Worm (Caenorhabditis elegans) whole organism, L1 larva: ENCODE results near the gene glo-4.

ENCODE experiments used
- F16B12.6 ChIP-seq: fragments of 150-350 bp; optimal IDR thresholded peaks from 2 replicates; lab custom pipeline; 2014; ENCODE audit warnings: missing biosample characterization, missing genetic modification characterization
- aha-1 ChIP-seq: fragments of 150-350 bp; optimal IDR thresholded peaks from 2 replicates; lab custom pipeline; 2014; ENCODE audit warnings: missing biosample characterization, missing genetic modification characterization
- alr-1 ChIP-seq: fragments of 200-800 bp; sonication (Bioruptor generic); optimal IDR thresholded peaks from 2 replicates; lab custom pipeline; 2018; ENCODE audit warnings: borderline replicate concordance, mild to moderate bottlenecking, missing genetic modification characterization, missing compliant biosample characterization
- aly-2 ChIP-seq: fragments of 150-350 bp; optimal IDR thresholded peaks from 2 replicates; lab custom pipeline; 2014; ENCODE audit warnings: missing biosample characterization, missing genetic modification characterization
- ama-1 ChIP-seq: fragments of 150-350 bp; optimal IDR thresholded peaks from 2 replicates; lab custom pipeline; 2014
- ceh-63 ChIP-seq: fragments of 200-800 bp; sonication (Bioruptor generic); optimal IDR thresholded peaks from 2 replicates; lab custom pipeline; 2018; ENCODE audit warnings: mild to moderate bottlenecking, missing genetic modification characterization, missing compliant biosample characterization
- ceh-8 ChIP-seq: fragments of 200-800 bp; sonication (Bioruptor generic); optimal IDR thresholded peaks from 2 replicates; lab custom pipeline; 2018; ENCODE audit warnings: mild to moderate bottlenecking, missing genetic modification characterization, moderate library complexity, missing compliant biosample characterization
- ceh-88 ChIP-seq: fragments of 200-800 bp; sonication (Bioruptor generic); IDR thresholded peaks from 2 replicates; pipeline ENCODE4 v1.3.6; 2022; ENCODE audit warnings: missing genetic modification characterization, missing compliant biosample characterization
- ceh-90 ChIP-seq: sonication (generic microtip); optimal IDR thresholded peaks from 2 replicates; lab custom pipeline; 2016; ENCODE audit warnings: missing genetic modification characterization, missing compliant biosample characterization
- dsc-1 ChIP-seq: sonication (generic microtip); optimal IDR thresholded peaks from 2 replicates; lab custom pipeline; 2016; ENCODE audit warnings: mild to moderate bottlenecking, missing genetic modification characterization, missing compliant biosample characterization
- efl-1 ChIP-seq, 4 experiments: fragments of 150-350 bp; optimal IDR thresholded peaks in 3 of 4; peaks in 1 of 4; 1 replicate in 1 of 4; 2 replicates in 3 of 4; lab custom pipeline; 2014; ENCODE audit warnings: missing biosample characterization in 2 of 4, missing genetic modification characterization in 2 of 4, missing genetic modification reagents in 2 of 4
- efl-3 ChIP-seq: fragments of 200-800 bp; sonication (Bioruptor generic); optimal IDR thresholded peaks from 2 replicates; lab custom pipeline; 2018; ENCODE audit warnings: mild to moderate bottlenecking, missing genetic modification characterization, missing compliant biosample characterization
- elt-3 ChIP-seq, 6 experiments: fragments of 150-350 bp in 1 of 6; sonication (generic microtip); optimal IDR thresholded peaks; 2 replicates each; lab custom pipeline; 2017 to 2018; ENCODE audit warnings: missing biosample characterization in 6 of 6, missing genetic modification characterization in 6 of 6, inconsistent platforms in 1 of 6
- fkh-10 ChIP-seq: sonication (generic microtip); optimal IDR thresholded peaks from 2 replicates; lab custom pipeline; 2017; ENCODE audit warnings: missing biosample characterization, missing genetic modification reagents, missing genetic modification characterization
- fkh-4 ChIP-seq: sonication (generic microtip); optimal IDR thresholded peaks from 2 replicates; lab custom pipeline; 2016; ENCODE audit warnings: missing compliant biosample characterization, missing genetic modification characterization, borderline replicate concordance
- grh-1 ChIP-seq: fragments of 200-800 bp; sonication (Bioruptor generic); IDR thresholded peaks from 2 replicates; pipeline ENCODE4 v1.3.6; 2022; ENCODE audit warnings: missing genetic modification reagents, missing genetic modification characterization, missing compliant biosample characterization
- irx-1 ChIP-seq: sonication (generic microtip); optimal IDR thresholded peaks from 2 replicates; lab custom pipeline; 2016; ENCODE audit warnings: missing genetic modification characterization, missing compliant biosample characterization
- isw-1 ChIP-seq: fragments of 200-800 bp; sonication (Bioruptor generic); IDR thresholded peaks from 2 replicates; pipeline ENCODE4 v1.3.6; 2022; ENCODE audit warnings: missing genetic modification characterization, missing compliant biosample characterization
- jun-1 ChIP-seq: fragments of 150-350 bp; optimal IDR thresholded peaks from 2 replicates; lab custom pipeline; 2014; ENCODE audit warnings: missing biosample characterization, missing genetic modification reagents, missing genetic modification characterization
- lin-13 ChIP-seq: fragments of 150-350 bp; optimal IDR thresholded peaks from 2 replicates; lab custom pipeline; 2014; ENCODE audit warnings: missing biosample characterization, missing genetic modification reagents, missing genetic modification characterization
- lin-14 ChIP-seq: fragments of 200-800 bp; sonication (Bioruptor generic); optimal IDR thresholded peaks from 2 replicates; lab custom pipeline; 2018; ENCODE audit warnings: mild to moderate bottlenecking, missing genetic modification characterization, moderate library complexity, missing compliant biosample characterization
- lin-15B ChIP-seq: fragments of 150-350 bp; sonication (generic microtip); optimal IDR thresholded peaks from 3 replicates; lab custom pipeline; 2014; ENCODE audit warnings: missing biosample characterization, missing genetic modification characterization
- lin-35 ChIP-seq, 2 experiments: fragments of 150-350 bp; optimal IDR thresholded peaks; 2 replicates each; lab custom pipeline; 2014; ENCODE audit warnings: missing biosample characterization in 2 of 2, missing genetic modification characterization in 2 of 2, missing genetic modification reagents in 2 of 2
- lin-39 ChIP-seq: fragments of 150-350 bp; optimal IDR thresholded peaks from 2 replicates; lab custom pipeline; 2014; ENCODE audit warnings: missing biosample characterization, missing genetic modification reagents, missing genetic modification characterization
- mab-9 ChIP-seq: fragments of 200-800 bp; sonication (Bioruptor generic); IDR thresholded peaks from 2 replicates; pipeline ENCODE4 v1.3.6; 2022; ENCODE audit warnings: missing genetic modification reagents, missing genetic modification characterization, missing compliant biosample characterization
- nhr-11 ChIP-seq: fragments of 150-350 bp; optimal IDR thresholded peaks from 2 replicates; lab custom pipeline; 2014; ENCODE audit warnings: missing biosample characterization, missing genetic modification characterization
- nhr-12 ChIP-seq: sonication (generic microtip); optimal IDR thresholded peaks from 2 replicates; lab custom pipeline; 2017; ENCODE audit warnings: missing biosample characterization, missing genetic modification characterization
- nhr-19 ChIP-seq: fragments of 200-800 bp; sonication (Bioruptor generic); conservative IDR thresholded peaks from 2 replicates; pipeline ENCODE4 v1.3.6; 2022; ENCODE audit warnings: missing genetic modification characterization, missing compliant biosample characterization
- nhr-20 ChIP-seq: sonication (generic microtip); optimal IDR thresholded peaks from 2 replicates; lab custom pipeline; 2016; ENCODE audit warnings: mild to moderate bottlenecking, missing genetic modification characterization, missing compliant biosample characterization
- nhr-28 ChIP-seq: fragments of 150-350 bp; optimal IDR thresholded peaks from 2 replicates; lab custom pipeline; 2014; ENCODE audit warnings: missing biosample characterization, missing genetic modification characterization
- nhr-47 ChIP-seq: sonication (generic microtip); optimal IDR thresholded peaks from 2 replicates; lab custom pipeline; 2016; ENCODE audit warnings: mild to moderate bottlenecking, missing genetic modification characterization, moderate library complexity, missing compliant biosample characterization
- nhr-71 ChIP-seq: sonication (generic microtip); optimal IDR thresholded peaks from 2 replicates; lab custom pipeline; 2016; ENCODE audit warnings: mild to moderate bottlenecking, missing genetic modification characterization, moderate library complexity, missing compliant biosample characterization
- nhr-77 ChIP-seq: fragments of 150-350 bp; optimal IDR thresholded peaks from 2 replicates; lab custom pipeline; 2014; ENCODE audit warnings: missing biosample characterization, missing genetic modification characterization
- pag-3 ChIP-seq: sonication (generic microtip); optimal IDR thresholded peaks from 2 replicates; lab custom pipeline; 2017; ENCODE audit warnings: missing genetic modification characterization, mild to moderate bottlenecking, missing compliant biosample characterization, antibody characterized with exemption, borderline replicate concordance; ENCODE audit not compliant: insufficient read depth
- pqm-1 ChIP-seq: sonication (generic microtip); optimal IDR thresholded peaks from 3 replicates; lab custom pipeline; 2017; ENCODE audit warnings: missing biosample characterization, missing genetic modification characterization
- swsn-7 ChIP-seq: sonication (generic microtip); optimal IDR thresholded peaks from 2 replicates; lab custom pipeline; 2016; ENCODE audit warnings: missing genetic modification characterization, missing compliant biosample characterization
- tlp-1 ChIP-seq: fragments of 150-350 bp; optimal IDR thresholded peaks from 2 replicates; lab custom pipeline; 2014; ENCODE audit warnings: missing biosample characterization, missing genetic modification characterization
- unc-30 ChIP-seq: sonication (generic microtip); optimal IDR thresholded peaks from 2 replicates; lab custom pipeline; 2017; ENCODE audit warnings: missing biosample characterization, missing genetic modification characterization
- unc-86 ChIP-seq: sonication (generic microtip); optimal IDR thresholded peaks from 2 replicates; lab custom pipeline; 2016; ENCODE audit warnings: missing genetic modification characterization, missing compliant biosample characterization
- vab-15 ChIP-seq: sonication (generic microtip); optimal IDR thresholded peaks from 2 replicates; lab custom pipeline; 2017; ENCODE audit warnings: missing genotype, mild to moderate bottlenecking, missing genetic modification characterization, missing compliant biosample characterization
- xbp-1 ChIP-seq: sonication (generic microtip); optimal IDR thresholded peaks from 2 replicates; lab custom pipeline; 2016; ENCODE audit warnings: missing genetic modification characterization, missing compliant biosample characterization
- ztf-4 ChIP-seq: fragments of 150-350 bp; optimal IDR thresholded peaks from 2 replicates; lab custom pipeline; 2014; ENCODE audit warnings: missing biosample characterization, missing genetic modification characterization

glo-4 gene

ce11 chrV:9220444-9220843 lies 22.6 kb downstream of the glo-4 start (continued):
- peak; percentile 56 for TF ChIP-seq lin-14
- TF ChIP-seq unc-30 (tag; lab: Kevin White, UChicago): no peak
- TF ChIP-seq lin-15B (tag; lab: Kevin White, UChicago): peak; percentile 59
- TF ChIP-seq nhr-71 (tag; lab: Kevin White, UChicago): peak; percentile 64
- peak; percentile 37; the same call in 1 of the 2 replicates for TF ChIP-seq nhr-19 (GFP tag; lab: Robert Waterston, UW)
- peak; percentile 46; the same call in 1 of the 2 replicates for TF ChIP-seq isw-1 (GFP tag; lab: Robert Waterston, UW)
- no peak for TF ChIP-seq ceh-90 (tag; lab: Kevin White, UChicago)
- TF ChIP-seq ama-1 (lab: Kevin White, UChicago): no peak
- no peak for TF ChIP-seq fkh-4
- peak; percentile 29 for TF ChIP-seq unc-86 (tag; lab: Kevin White, UChicago)
- TF ChIP-seq lin-13 (GFP tag; lab: Kevin White, UChicago): no peak
- TF ChIP-seq ceh-63 (GFP tag; lab: Kevin White, UChicago): no peak
- TF ChIP-seq pag-3 (tag; lab: Kevin White, UChicago): no peak
- TF ChIP-seq fkh-10: no peak
- TF ChIP-seq swsn-7 (tag; lab: Kevin White, UChicago): peak; percentile 33
- no peak for TF ChIP-seq dsc-1
- TF ChIP-seq nhr-12 (tag; lab: Kevin White, UChicago): no peak
- no peak for TF ChIP-seq F16B12.6
- no peak for TF ChIP-seq ztf-4 (tag; lab: Kevin White, UChicago)
- no peak for TF ChIP-seq lin-39 (tag; lab: Kevin White, UChicago)
- no peak for TF ChIP-seq aly-2 (tag; lab: Kevin White, UChicago)
- no peak for TF ChIP-seq ceh-88 (GFP tag; lab: Robert Waterston, UW)
- TF ChIP-seq tlp-1 (tag; lab: Kevin White, UChicago): no peak
- no peak for TF ChIP-seq ceh-8 (GFP tag; lab: Kevin White, UChicago)
- no peak for TF ChIP-seq irx-1 (tag; lab: Kevin White, UChicago)
- no peak for TF ChIP-seq jun-1
- TF ChIP-seq aha-1 (tag; lab: Kevin White, UChicago): no peak
- TF ChIP-seq nhr-28 (tag; lab: Kevin White, UChicago): no peak
- peak; percentile 87 to 95 for TF ChIP-seq lin-35 (GFP tag; optimal IDR thresholded peaks at IDR 0.05; lab: Kevin White, UChicago)
- no peak for TF ChIP-seq mab-9 (GFP tag; lab: Robert Waterston, UW)
- TF ChIP-seq xbp-1 (tag; lab: Kevin White, UChicago): peak; percentile 17
- TF ChIP-seq elt-3 (tag; optimal IDR thresholded peaks at IDR 0.05; lab: Kevin White, UChicago): no peak
- TF ChIP-seq pqm-1 (tag; lab: Kevin White, UChicago): no peak
- TF ChIP-seq nhr-47 (tag; lab: Kevin White, UChicago): peak; percentile 50
- TF ChIP-seq grh-1: no peak
- peak; percentile 19 for TF ChIP-seq nhr-77 (tag; lab: Kevin White, UChicago)
- TF ChIP-seq nhr-11 (tag; lab: Kevin White, UChicago): no peak
- no peak for TF ChIP-seq efl-3
- TF ChIP-seq nhr-20: peak; percentile 49
- no peak for TF ChIP-seq vab-15
- no peak for TF ChIP-seq alr-1

- TF ChIP-seq efl-1 (optimal IDR thresholded peaks at IDR 0.05; lab: Kevin White, UChicago) (no peak), efl-1 (GFP tag; optimal IDR thresholded peaks at IDR 0.05 in 1 of 2; lab: Kevin White, UChicago) (peak in 1 of 2 experiments; percentile 90), efl-3 (no peak)
These were observed 23.7 kb downstream of the glo-4 start for ce11 chrV:9219390-9219733.
